Fruit fly (Drosophila melanogaster) whole organism, prepupa: ENCODE measurements around the gene CG11666.

Source experiments
- CG10669 ChIP-seq: fragments of 200-800 bp; sonication (Bioruptor generic); optimal IDR thresholded peaks from 3 replicates; lab custom pipeline; 2018; ENCODE audit warnings: missing biosample characterization, mild to moderate bottlenecking, missing genetic modification characterization, moderate library complexity
- CG11902 ChIP-seq: fragments of 200-800 bp; sonication (Bioruptor generic); optimal IDR thresholded peaks from 3 replicates; lab custom pipeline; 2016; ENCODE audit warnings: missing biosample characterization, missing genetic modification characterization
- CG15336 ChIP-seq: fragments of 200-800 bp; sonication (Bioruptor generic); IDR thresholded peaks from 2 replicates; pipeline ENCODE4 v1.3.6; 2022; ENCODE audit warnings: missing biosample characterization, missing genetic modification characterization
- CG3919 ChIP-seq: fragments of 200-800 bp; sonication (Bioruptor generic); optimal IDR thresholded peaks from 3 replicates; lab custom pipeline; 2016; ENCODE audit warnings: missing biosample characterization, missing genetic modification characterization
- CG6163 ChIP-seq: fragments of 200-800 bp; sonication (Bioruptor generic); IDR thresholded peaks from 3 replicates; pipeline ENCODE4 v1.3.6; 2022; ENCODE audit warnings: missing biosample characterization, missing genetic modification characterization
- CG6276 ChIP-seq: fragments of 200-800 bp; sonication (Bioruptor generic); optimal IDR thresholded peaks from 2 replicates; lab custom pipeline; 2017; ENCODE audit warnings: missing biosample characterization, mild to moderate bottlenecking, missing genetic modification characterization
- CG6854 ChIP-seq: fragments of 200-800 bp; sonication (Bioruptor generic); optimal IDR thresholded peaks from 2 replicates; lab custom pipeline; 2017; ENCODE audit warnings: missing biosample characterization, mild to moderate bottlenecking, missing genetic modification characterization
- CG7368 ChIP-seq: fragments of 200-800 bp; sonication (Bioruptor generic); optimal IDR thresholded peaks from 3 replicates; lab custom pipeline; 2016; ENCODE audit warnings: missing biosample characterization, missing genetic modification characterization
- CG8119 ChIP-seq: fragments of 200-800 bp; sonication (Bioruptor generic); IDR thresholded peaks from 3 replicates; pipeline ENCODE4 v1.3.6; 2022; ENCODE audit warnings: missing biosample characterization, missing genetic modification characterization
- Eip78C ChIP-seq: fragments of 200-800 bp; sonication (Bioruptor generic); peaks from one replicate; lab custom pipeline; 2016; ENCODE audit warnings: missing biosample characterization, missing genetic modification characterization
- Hr38 ChIP-seq: sonication (Bioruptor generic); optimal IDR thresholded peaks from 2 replicates; lab custom pipeline; 2016; ENCODE audit warnings: missing biosample characterization, missing genetic modification characterization
- Met ChIP-seq: fragments of 200-800 bp; sonication (Bioruptor generic); optimal IDR thresholded peaks from 3 replicates; lab custom pipeline; 2016; ENCODE audit warnings: missing biosample characterization, missing genetic modification characterization
- Sox102F ChIP-seq: fragments of 200-800 bp; sonication (Bioruptor generic); optimal IDR thresholded peaks from 2 replicates; lab custom pipeline; 2016; ENCODE audit warnings: missing biosample characterization, mild to moderate bottlenecking, missing genetic modification characterization
- achi ChIP-seq: fragments of 200-800 bp; sonication (Bioruptor generic); optimal IDR thresholded peaks from 3 replicates; lab custom pipeline; 2016; ENCODE audit warnings: missing biosample characterization, missing genetic modification characterization
- cyc ChIP-seq: fragments of 200-800 bp; sonication (Bioruptor generic); optimal IDR thresholded peaks from 3 replicates; lab custom pipeline; 2016; ENCODE audit warnings: missing biosample characterization, missing genetic modification characterization
- dsx ChIP-seq: fragments of 200-800 bp; optimal IDR thresholded peaks from 3 replicates; lab custom pipeline; 2019; ENCODE audit warnings: missing biosample characterization, mild to moderate bottlenecking, missing genetic modification characterization, moderate library complexity; ENCODE audit not compliant: poor library complexity, severe bottlenecking
- eg ChIP-seq: fragments of 200-800 bp; sonication (Bioruptor generic); IDR thresholded peaks from 3 replicates; pipeline ENCODE4 v1.3.6; 2022; ENCODE audit warnings: missing biosample characterization, missing genetic modification characterization
- esn ChIP-seq: fragments of 200-800 bp; sonication (Bioruptor generic); optimal IDR thresholded peaks from 2 replicates; lab custom pipeline; 2016; ENCODE audit warnings: missing biosample characterization, mild to moderate bottlenecking, missing genetic modification characterization, moderate library complexity
- net ChIP-seq: fragments of 200-800 bp; sonication (Bioruptor generic); optimal IDR thresholded peaks from 3 replicates; lab custom pipeline; 2016; ENCODE audit warnings: missing biosample characterization, missing genetic modification characterization
- ss ChIP-seq, 2 experiments: fragments of 200-800 bp; sonication (Bioruptor generic); optimal IDR thresholded peaks; 2 replicates in 1 of 2; 3 replicates in 1 of 2; lab custom pipeline; 2017 to 2018; ENCODE audit warnings: mild to moderate bottlenecking in 2 of 2, missing biosample characterization in 2 of 2, missing genetic modification characterization in 2 of 2, moderate library complexity in 1 of 2

The CG11666 gene

DNA sequence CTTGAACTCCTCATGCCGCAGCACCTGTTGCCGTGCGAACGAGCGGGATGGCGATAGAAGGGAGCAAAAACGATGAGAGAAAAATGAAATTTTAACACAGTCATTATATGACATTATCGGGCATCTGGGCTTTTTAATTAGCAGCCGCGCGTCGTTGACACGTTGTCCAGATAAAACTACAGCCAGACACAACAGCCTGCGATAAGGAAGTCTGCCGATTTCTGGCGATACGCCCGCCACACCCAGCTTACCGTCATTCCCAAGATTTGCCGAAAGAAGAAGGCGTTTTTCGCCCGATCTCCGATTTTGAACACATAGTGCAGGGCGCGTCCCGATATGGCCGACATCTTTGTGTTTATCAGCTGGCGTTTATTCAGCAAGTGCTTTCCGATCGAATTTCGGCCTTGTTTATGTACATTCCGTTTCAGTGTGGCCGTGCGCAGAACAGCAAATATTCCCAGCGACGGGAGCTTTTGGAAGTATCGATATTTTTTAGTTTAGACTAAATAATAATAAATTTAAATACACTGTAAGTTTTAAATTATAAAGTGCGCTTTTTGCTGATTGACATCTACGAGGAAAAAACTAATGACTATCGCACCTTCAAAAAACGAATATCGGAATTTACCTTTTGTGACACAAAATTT, 43.6 kb downstream of the CG11666 start, which contains the start of gene CG1532:
CG1532 (minus strand) TSS at position 433 of the 647 bp plus-strand sequence.
- TF ChIP-seq eg (GFP tag; lab: Robert Waterston, UW) (peak; percentile 25; the same call in 1 of the 3 replicates), CG7368 (GFP tag; lab: Kevin White, UChicago) (peak; percentile 13), CG6276 (GFP tag; lab: Kevin White, UChicago) (no peak), CG3919 (GFP tag; lab: Kevin White, UChicago) (peak; percentile 29), Eip78C (GFP tag; lab: Kevin White, UChicago) (peak; percentile 83), CG11902 (GFP tag; lab: Kevin White, UChicago) (no peak), cyc (GFP tag; lab: Kevin White, UChicago) (no peak), CG8119 (GFP tag; lab: Robert Waterston, UW) (no peak), ss (GFP tag; optimal IDR thresholded peaks at IDR 0.05; lab: Kevin White, UChicago) (peak in 1 of 2 experiments; percentile 1), CG10669 (peak; percentile 20), esn (GFP tag; lab: Kevin White, UChicago) (no peak), CG6854 (peak; percentile 56), CG15336 (no peak), Met (GFP tag; lab: Kevin White, UChicago) (peak; percentile 25), Hr38 (GFP tag; lab: Kevin White, UChicago) (no peak)

DNA sequence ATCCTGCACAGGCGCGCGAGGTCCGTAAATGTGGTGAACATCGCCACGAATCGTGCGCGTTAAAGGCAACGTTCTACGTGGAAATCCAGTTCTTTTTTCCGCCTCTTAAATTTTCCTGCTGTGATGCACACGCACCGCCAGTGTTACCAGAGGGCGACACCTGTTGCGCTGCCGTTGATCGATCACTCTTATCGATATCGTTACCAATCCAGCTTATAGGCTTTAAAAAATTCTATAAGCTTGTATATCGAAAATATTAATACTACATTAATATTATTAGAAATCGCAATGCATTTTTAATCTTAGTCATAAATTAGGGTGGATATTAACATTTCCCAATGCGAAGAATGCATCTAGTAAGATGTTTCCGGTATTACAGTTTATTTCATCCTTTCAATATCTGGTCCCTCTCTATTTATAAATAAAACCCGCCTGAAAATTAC, 47.4 kb downstream of the CG11666 start, which contains the start of gene CG1529:
CG1529 (minus strand) TSS at position 132 of the 443 bp plus-strand sequence.
- TF ChIP-seq dsx (no peak), CG6163 (GFP tag; lab: Robert Waterston, UW) (no peak), Sox102F (GFP tag; lab: Kevin White, UChicago) (no peak), achi (GFP tag; lab: Kevin White, UChicago) (no peak), net (no peak), Eip78C (GFP tag; lab: Kevin White, UChicago) (peak; percentile 62)
- TF ChIP-seq, all 60 proteins: peak for 1

DNA sequence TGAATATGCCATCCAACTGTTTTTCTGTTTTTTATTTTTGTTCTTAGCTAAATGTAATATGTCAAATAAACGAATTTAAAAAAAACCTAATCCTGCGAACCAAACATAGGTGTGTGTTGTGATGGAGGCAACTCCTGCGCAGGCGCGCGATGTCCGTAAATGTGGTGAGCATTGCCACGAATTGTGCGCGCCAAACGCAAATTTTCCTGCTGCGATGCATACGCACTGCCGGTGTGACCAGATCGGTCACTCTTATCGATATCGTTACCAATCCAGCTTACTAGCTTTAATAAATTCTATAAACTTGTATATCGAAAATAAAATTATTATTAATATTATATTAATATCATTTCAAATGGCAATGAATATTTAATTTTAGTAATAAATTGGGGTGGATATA, 50.2 kb downstream of the CG11666 start:
- no peak for TF ChIP-seq Hr38 (GFP tag; lab: Kevin White, UChicago)
- TF ChIP-seq dsx, result no peak
